Fruit fly (Drosophila melanogaster) whole organism, larva: ENCODE data around the gene CG2116.

Experiments
- noc ChIP-seq: fragments of 200-800 bp; sonication (Bioruptor generic); optimal IDR thresholded peaks from 3 replicates; lab custom pipeline; 2019; ENCODE audit warnings: missing biosample characterization, mild to moderate bottlenecking, missing genetic modification characterization, moderate library complexity

Gene CG2116

DNA sequence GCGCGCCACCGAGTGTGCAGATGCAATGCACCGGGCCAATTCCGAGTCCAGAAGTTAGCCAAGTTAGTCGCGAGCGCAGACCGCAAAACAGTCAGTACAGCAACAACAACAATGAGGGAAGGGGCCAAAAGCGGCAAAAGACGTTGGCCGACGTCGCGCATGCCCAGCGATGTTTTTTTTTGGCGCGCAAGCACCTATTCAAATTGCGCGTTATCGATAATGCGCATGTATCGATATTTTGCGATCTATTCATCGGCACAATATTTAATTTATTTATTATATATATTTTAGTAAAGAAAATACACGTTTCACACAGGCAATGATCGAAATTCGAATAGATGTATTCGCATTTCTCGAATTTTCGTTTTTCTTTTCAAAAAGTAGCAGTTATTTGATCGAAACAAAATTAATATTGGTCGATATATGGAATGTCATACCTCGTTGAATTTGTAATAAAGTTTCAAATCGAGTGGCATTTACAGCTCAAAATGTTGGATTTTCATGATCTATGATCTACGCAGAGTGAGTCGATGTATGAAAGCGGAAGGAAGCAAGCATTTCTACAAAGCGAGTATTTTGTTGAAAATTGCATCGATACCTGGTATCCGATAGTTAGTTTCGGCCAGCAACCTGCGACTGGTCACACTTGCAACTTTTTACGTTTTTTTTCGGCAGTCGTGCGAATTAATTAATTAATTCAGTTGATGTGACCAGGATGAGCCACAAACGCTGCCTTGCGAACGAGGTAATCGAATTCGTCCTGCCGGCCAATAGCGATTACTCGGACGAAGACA lies at the start of gene CG2116:
TSS of gene CG2116 (plus strand) at position 609 of the 794 bp plus-strand sequence.
- TF ChIP-seq noc (tag; lab: Kevin White, UChicago) = no peak

DNA sequence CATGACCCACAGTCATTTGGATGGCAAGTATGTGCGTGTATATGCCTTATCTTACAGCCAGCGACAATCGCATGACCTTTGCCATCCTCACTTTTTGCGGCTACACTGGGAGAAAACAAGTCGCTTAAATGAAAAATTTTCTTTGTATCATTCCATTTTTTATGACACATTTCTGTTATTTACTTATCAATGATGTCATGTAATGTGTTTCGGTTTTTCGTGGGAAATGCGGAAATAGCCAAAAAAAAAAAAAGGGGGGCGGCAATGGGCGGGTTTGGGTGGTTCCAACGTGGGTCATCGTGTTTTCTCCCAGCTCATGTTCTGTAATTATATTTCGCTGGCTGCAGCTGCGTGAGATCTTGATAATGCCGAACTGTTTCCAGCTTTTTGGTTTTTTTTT lies 49.4 kb upstream of the CG2116 start:
- peak; percentile 36 for TF ChIP-seq noc (tag; lab: Kevin White, UChicago)

DNA sequence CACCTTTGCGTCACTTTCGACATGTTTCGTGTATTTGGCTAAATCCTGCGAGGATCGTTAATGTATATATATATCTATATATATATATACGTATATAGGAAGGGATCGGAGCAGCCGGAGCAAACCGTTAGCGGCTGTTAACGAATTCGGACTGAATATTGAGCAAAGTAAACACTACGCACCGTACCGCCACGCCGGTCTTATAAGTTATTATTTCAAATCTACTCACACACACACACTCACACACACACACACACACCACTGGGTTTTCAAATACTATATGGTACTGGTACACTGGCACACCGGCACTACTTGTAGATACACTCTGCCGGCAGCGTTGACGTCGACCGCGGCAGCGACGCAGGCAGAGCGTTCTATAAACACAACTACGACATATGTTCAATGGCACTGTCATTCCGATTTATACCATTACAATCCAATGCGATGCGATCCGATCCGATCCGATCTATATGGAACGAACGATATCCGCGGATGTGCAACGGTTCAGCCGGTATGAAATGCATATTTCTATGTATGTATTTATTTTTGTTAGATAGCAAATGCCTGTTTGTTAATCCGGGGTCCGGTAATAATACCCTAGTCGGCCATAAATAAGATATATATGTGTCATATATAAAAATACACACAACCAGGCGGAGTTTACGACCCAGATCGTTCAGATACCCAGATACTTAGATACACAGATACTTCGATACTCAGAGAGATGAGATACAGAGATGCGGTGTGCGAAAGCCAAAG lies 48.0 kb upstream of the CG2116 start, which contains the start of gene Ldsdh1:
TSS of gene Ldsdh1 (minus strand) at position 179 of the 759 bp plus-strand sequence.
- TF ChIP-seq noc (tag; lab: Kevin White, UChicago) = no peak

DNA sequence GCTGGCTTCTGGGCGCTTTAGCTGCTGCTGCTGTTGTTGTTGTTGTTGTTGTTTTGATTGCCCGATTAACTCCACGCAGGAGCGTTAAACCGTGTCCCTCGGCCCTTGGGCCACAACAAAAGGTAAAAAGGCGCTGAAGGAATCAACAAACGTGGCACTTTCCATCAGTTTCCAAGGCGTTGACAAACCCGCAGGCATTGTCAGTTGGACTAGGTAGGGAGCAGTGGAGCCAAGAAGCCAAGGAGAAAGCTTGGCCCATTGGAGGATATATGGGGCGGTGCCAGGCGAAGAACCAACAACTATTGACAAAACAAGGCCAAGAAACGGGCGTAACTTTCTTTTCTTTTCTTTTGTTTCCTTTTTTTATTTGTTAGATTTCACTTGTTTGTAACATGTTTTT lies 42.5 kb upstream of the CG2116 start, which contains the start of gene CG2256:
TSS of gene CG2256 (minus strand) at position 101 of the 400 bp plus-strand sequence.
- no peak for TF ChIP-seq noc (tag; lab: Kevin White, UChicago)

dm6 chrX:8091017-8091620 lies 38.5 kb upstream of the CG2116 start:
- TF ChIP-seq noc (tag; lab: Kevin White, UChicago) = peak; percentile 90

- TF ChIP-seq noc (tag; lab: Kevin White, UChicago) = peak; percentile 88
Measured at dm6 chrX:8092075-8092682, 37.4 kb upstream of the CG2116 start.

dm6 chrX:8092893-8093721 lies 36.5 kb upstream of the CG2116 start:
- TF ChIP-seq noc (tag; lab: Kevin White, UChicago) = peak; percentile 6

DNA sequence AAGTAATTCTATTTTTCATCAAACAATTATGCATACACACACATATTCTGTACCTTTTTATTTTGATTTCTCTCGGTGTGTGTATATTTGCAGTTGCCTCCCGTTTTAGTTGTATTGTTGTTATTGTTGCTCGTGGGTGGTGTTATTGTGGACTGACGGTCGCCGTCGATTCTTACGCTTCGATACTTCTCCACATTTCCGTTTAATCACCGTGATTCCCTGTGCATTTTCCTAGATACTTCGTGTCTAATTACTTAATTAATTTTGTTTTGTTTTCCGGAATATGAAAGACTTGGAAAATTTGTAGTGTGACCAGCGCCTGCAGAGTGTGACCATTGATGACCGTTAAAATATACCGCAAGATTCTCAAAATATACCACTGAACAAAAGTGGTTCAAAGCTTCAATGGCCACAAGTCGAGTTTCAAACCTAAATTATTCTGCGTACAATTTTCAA lies 35.9 kb upstream of the CG2116 start, which contains the start of gene UbcE2H:
TSS of gene UbcE2H (minus strand) at position 343 of the 456 bp plus-strand sequence.
- no peak for TF ChIP-seq noc (tag; lab: Kevin White, UChicago)

DNA sequence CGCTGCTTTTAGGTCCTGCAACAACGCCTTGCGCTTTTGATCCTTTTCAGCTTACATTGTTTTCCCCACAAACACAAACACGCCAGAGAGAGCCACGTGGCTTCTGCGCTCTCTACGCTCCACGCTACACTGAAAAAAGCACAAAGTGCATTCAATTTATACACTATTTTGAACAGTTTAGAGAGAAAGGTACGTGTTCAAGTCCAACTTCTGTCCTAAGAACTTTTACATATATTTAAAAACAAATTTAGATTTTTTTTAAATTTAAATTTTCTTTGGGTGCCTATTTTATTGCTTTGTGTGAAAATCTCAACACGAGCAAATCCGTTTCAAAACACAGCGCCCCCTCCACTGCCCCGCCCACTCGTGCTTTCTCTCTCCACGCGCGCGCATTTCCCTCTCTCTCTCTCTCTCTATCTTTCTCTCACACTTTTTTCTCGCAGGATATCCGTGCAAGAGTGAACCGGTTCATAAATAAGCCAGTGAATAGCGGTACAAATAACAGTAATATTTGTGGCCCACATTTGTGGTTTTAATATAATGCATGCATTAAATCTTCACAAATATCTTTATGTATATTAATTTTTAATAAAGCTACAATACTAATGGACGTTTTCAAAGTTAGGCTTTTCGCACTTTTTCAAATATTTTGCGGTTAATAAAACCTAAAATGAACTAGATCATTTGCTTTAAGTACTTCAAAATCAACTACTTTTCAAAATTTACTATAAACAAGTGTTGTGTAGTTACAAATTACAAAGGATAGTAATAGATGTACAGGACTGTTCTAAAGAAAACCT lies 29.4 kb upstream of the CG2116 start:
- peak; percentile 14 for TF ChIP-seq noc (tag; lab: Kevin White, UChicago)

DNA sequence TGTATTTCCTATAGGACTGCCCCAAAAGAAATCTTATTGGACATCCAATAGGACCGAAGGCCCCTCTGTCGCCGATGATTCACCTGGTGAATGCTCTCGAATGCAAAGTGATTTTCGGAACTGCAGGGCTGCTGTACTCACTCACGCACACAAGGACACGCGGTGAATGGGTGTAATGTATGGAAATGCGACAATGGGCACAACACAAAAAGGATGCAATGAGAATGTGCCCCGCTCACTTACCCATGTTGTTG lies 28.9 kb upstream of the CG2116 start:
- TF ChIP-seq noc (tag; lab: Kevin White, UChicago) = no peak

DNA sequence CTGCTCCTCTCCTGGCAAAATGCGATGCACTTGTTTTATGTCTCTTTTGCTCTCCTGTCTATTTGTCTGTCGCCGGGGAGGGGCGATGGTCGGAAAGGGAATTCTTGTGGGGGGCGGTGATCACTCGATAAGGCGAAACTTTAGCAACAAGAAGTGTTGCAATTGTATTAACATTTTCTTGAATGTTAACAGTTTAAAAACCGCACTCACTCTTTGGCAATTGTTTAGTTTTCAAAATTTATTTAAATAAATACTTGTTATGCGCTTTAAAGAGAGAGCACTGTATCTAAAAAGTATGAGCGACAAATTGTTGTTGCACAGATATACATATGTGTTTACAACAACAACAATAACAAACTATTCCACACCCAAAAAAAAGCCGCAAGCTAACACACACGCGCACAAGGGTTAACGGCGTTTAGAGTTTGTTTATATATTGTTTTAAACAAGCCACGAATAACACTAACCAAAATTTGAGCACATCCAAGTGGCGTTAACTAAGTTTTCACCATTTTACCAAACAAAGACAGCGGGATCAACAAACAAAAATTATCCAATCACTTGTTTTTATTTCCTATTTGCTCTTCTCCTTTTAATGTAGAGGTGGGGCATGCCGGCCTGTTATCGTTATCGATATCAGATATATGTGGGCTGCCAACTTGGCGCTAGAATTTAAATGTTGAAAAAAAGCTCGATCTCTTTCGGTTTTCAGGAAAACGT lies 28.0 kb upstream of the CG2116 start, which contains the start of gene CG2258:
TSS of gene CG2258 (minus strand) at position 617 of the 720 bp plus-strand sequence.
- TF ChIP-seq noc (tag; lab: Kevin White, UChicago) = peak; percentile 92

- peak; percentile 34 for TF ChIP-seq noc (tag; lab: Kevin White, UChicago)
Measured at dm6 chrX:8106281-8107050, 23.1 kb upstream of the CG2116 start.
